Worm (Caenorhabditis elegans) whole organism, early embryonic: ENCODE measurements around the gene slc-9B.2.

Source experiments
- B0310.2 ChIP-seq: sonication (generic microtip); optimal IDR thresholded peaks from 2 replicates; lab custom pipeline; 2016; ENCODE audit warnings: mild to moderate bottlenecking, missing genetic modification characterization, missing compliant biosample characterization
- F13C5.2 ChIP-seq: sonication (generic microtip); optimal IDR thresholded peaks from 2 replicates; lab custom pipeline; 2017; ENCODE audit warnings: mild to moderate bottlenecking, missing genetic modification characterization, inconsistent platforms, missing compliant biosample characterization
- aly-1 ChIP-seq: sonication (generic microtip); optimal IDR thresholded peaks from 2 replicates; lab custom pipeline; 2016; ENCODE audit warnings: missing genetic modification characterization, missing compliant biosample characterization
- ama-1 ChIP-seq: fragments of 150-350 bp; optimal IDR thresholded peaks from 2 replicates; lab custom pipeline; 2014
- ceh-13 ChIP-seq: fragments of 200-800 bp; sonication (Bioruptor generic); optimal IDR thresholded peaks from 2 replicates; lab custom pipeline; 2018; ENCODE audit warnings: mild to moderate bottlenecking, missing genetic modification characterization, missing compliant biosample characterization
- ceh-36 ChIP-seq: sonication (generic microtip); optimal IDR thresholded peaks from 2 replicates; lab custom pipeline; 2016; ENCODE audit warnings: missing genetic modification characterization, inconsistent platforms, missing compliant biosample characterization
- ets-7 ChIP-seq: sonication (generic microtip); optimal IDR thresholded peaks from 2 replicates; lab custom pipeline; 2016; ENCODE audit warnings: missing genotype, missing genetic modification characterization, missing compliant biosample characterization
- flt-1 ChIP-seq: fragments of 200-800 bp; sonication (Bioruptor generic); IDR thresholded peaks from 2 replicates; pipeline ENCODE4 v1.3.6; 2022; ENCODE audit warnings: missing genetic modification characterization, missing compliant biosample characterization
- hmbx-1 ChIP-seq: sonication (generic microtip); optimal IDR thresholded peaks from 2 replicates; lab custom pipeline; 2016; ENCODE audit warnings: mild to moderate bottlenecking, missing genetic modification characterization, missing compliant biosample characterization
- hmg-4 ChIP-seq: fragments of 200-800 bp; sonication (Bioruptor generic); optimal IDR thresholded peaks from 2 replicates; lab custom pipeline; 2018; ENCODE audit warnings: mild to moderate bottlenecking, missing genetic modification characterization, missing compliant biosample characterization
- hnd-1 ChIP-seq: sonication (generic microtip); optimal IDR thresholded peaks from 2 replicates; lab custom pipeline; 2016; ENCODE audit warnings: missing genetic modification characterization, missing compliant biosample characterization
- pes-1 ChIP-seq: fragments of 200-800 bp; sonication (Bioruptor generic); IDR thresholded peaks from 2 replicates; pipeline ENCODE4 v1.3.6; 2022; ENCODE audit warnings: missing genetic modification reagents, missing genetic modification characterization, missing compliant biosample characterization
- scrt-1 ChIP-seq: fragments of 200-800 bp; sonication (Bioruptor generic); IDR thresholded peaks from 2 replicates; pipeline ENCODE4 v1.3.6; 2022; ENCODE audit warnings: missing genetic modification characterization, missing compliant biosample characterization
- sea-1 ChIP-seq: fragments of 200-800 bp; sonication (Bioruptor generic); conservative IDR thresholded peaks from 2 replicates; pipeline ENCODE4 v1.3.6; 2022; ENCODE audit warnings: missing genetic modification characterization, missing compliant biosample characterization
- tbx-11 ChIP-seq: fragments of 200-800 bp; sonication (Bioruptor generic); IDR thresholded peaks from 2 replicates; pipeline ENCODE4 v1.3.6; 2022; ENCODE audit warnings: missing genetic modification characterization, missing compliant biosample characterization
- tbx-37 ChIP-seq: fragments of 200-800 bp; sonication (Bioruptor generic); conservative IDR thresholded peaks from 2 replicates; pipeline ENCODE4 v1.3.6; 2022; ENCODE audit warnings: missing genetic modification reagents, missing genetic modification characterization, missing compliant biosample characterization
- tra-4 ChIP-seq: sonication (generic microtip); optimal IDR thresholded peaks from 2 replicates; lab custom pipeline; 2017; ENCODE audit warnings: missing genetic modification characterization, missing compliant biosample characterization

slc-9B.2 gene

DNA sequence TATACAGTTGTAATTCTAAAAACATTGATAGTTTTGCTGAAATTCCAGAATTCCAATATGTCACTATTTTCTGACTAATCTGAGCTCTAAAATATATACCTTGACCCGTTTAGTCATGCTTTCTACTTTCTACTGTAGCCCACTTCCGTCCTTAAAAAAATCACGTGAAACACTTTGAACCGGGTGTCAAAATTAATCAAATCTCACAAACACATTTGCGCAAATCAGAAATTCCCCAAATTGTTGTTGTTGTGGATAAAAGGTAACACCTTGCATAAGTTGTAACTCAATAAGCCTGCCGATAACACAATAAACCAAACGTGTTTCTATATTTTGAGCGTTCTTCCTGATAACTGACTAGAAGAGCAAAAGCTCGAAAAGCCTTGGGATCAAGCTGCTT, 31.6 kb upstream of the slc-9B.2 start, which contains the start of gene srxa-7:
srxa-7 (plus strand) TSS at position 301 of the 400 bp plus-strand sequence.
- TF ChIP-seq hnd-1 = no peak
- no peak for TF ChIP-seq sea-1 (GFP tag; lab: Robert Waterston, UW)
- TF ChIP-seq flt-1 = no peak
- no peak for TF ChIP-seq F13C5.2 (tag; lab: Kevin White, UChicago)
- TF ChIP-seq tra-4 (tag; lab: Kevin White, UChicago) = no peak
- no peak for TF ChIP-seq tbx-11
- no peak for TF ChIP-seq ceh-13 (GFP tag; lab: Kevin White, UChicago)
- no peak for TF ChIP-seq ama-1 (lab: Kevin White, UChicago)
- TF ChIP-seq aly-1 (tag; lab: Kevin White, UChicago) = no peak
- no peak for TF ChIP-seq pes-1 (GFP tag; lab: Robert Waterston, UW)
- TF ChIP-seq hmbx-1 (tag; lab: Kevin White, UChicago) = no peak
- TF ChIP-seq B0310.2 (tag; lab: Kevin White, UChicago) = no peak
- TF ChIP-seq ets-7 (tag; lab: Kevin White, UChicago) = no peak
- TF ChIP-seq hmg-4 = no peak
- TF ChIP-seq ceh-36 (tag; lab: Kevin White, UChicago) = no peak

DNA sequence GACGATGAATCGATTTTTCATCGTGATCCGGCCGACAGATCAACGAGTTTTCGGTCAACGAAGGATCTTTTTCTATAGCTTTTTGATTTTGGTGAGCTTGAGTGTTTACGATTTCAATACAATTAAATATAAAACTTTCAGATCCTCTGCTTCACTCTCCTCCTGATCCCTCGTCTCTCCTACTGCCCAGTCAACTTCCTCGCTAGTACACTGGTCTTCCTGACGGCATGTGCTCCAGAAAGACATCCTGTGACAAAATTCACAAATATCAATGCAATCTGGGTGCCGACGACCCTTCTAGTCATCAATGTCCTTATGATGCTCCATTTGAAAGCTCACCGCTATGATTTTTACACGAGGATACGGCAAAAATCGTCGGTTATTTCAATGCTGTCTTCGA, 30.5 kb upstream of the slc-9B.2 start:
- TF ChIP-seq hmg-4 (no peak), hnd-1 (no peak), B0310.2 (tag; lab: Kevin White, UChicago) (no peak), scrt-1 (GFP tag; lab: Robert Waterston, UW) (no peak), flt-1 (no peak), tbx-37 (GFP tag; lab: Robert Waterston, UW) (no peak), ceh-13 (GFP tag; lab: Kevin White, UChicago) (no peak), ama-1 (lab: Kevin White, UChicago) (no peak), tra-4 (tag; lab: Kevin White, UChicago) (no peak), pes-1 (GFP tag; lab: Robert Waterston, UW) (no peak), F13C5.2 (tag; lab: Kevin White, UChicago) (no peak), ceh-36 (tag; lab: Kevin White, UChicago) (no peak), ets-7 (tag; lab: Kevin White, UChicago) (no peak), tbx-11 (no peak), sea-1 (GFP tag; lab: Robert Waterston, UW) (no peak), aly-1 (tag; lab: Kevin White, UChicago) (no peak), hmbx-1 (tag; lab: Kevin White, UChicago) (no peak)

DNA sequence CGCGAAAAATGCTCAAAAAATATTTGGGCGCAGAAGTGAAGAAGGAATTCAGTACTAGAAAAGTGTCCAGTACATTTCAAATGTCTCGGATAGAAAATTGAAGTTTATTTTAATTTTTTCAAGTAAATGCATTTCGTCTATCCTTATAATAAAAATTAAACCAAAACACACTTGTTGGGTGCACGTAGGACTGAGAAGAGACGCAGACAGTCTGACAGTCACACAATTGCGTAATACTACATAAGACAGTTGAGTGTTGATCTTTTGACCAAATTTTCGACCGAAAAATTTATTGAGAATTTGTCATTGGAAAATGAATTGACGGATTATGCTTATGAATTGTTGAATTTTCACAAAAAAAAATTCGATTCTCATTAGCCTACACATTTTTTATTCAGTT, 29.3 kb upstream of the slc-9B.2 start, which contains the start of gene oac-7:
oac-7 (plus strand) TSS at position 283 of the 400 bp plus-strand sequence.
- TF ChIP-seq ceh-13 (GFP tag; lab: Kevin White, UChicago) = no peak
- TF ChIP-seq sea-1 (GFP tag; lab: Robert Waterston, UW) = no peak
- TF ChIP-seq aly-1 (tag; lab: Kevin White, UChicago) = no peak
- no peak for TF ChIP-seq scrt-1 (GFP tag; lab: Robert Waterston, UW)
- no peak for TF ChIP-seq hmg-4
- no peak for TF ChIP-seq tbx-37 (GFP tag; lab: Robert Waterston, UW)
- TF ChIP-seq tra-4 (tag; lab: Kevin White, UChicago) = no peak
- TF ChIP-seq F13C5.2 (tag; lab: Kevin White, UChicago) = no peak

DNA sequence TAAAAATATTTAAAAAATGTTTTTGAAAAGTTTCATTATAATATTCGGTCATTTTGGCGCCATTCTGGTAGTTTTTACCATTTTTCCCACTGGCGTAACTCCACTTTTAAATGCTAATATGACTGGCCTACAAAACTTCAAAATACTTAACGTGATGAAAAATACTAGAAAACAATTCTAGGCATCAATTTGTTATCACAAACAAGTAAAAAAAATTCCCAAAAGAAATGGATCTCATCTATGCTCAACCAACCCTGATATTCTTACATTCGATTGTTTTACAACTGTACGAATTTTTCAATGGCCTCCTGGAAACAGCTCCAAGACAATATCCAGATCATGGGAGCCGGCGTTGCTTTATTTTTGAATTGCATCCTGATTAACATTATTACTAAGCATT, 23.8 kb upstream of the slc-9B.2 start, which contains the start of gene str-214:
str-214 (plus strand) TSS at position 301 of the 400 bp plus-strand sequence.
- TF ChIP-seq ama-1 (lab: Kevin White, UChicago) (no peak), F13C5.2 (tag; lab: Kevin White, UChicago) (no peak), flt-1 (no peak), hnd-1 (no peak), B0310.2 (tag; lab: Kevin White, UChicago) (no peak), scrt-1 (GFP tag; lab: Robert Waterston, UW) (no peak), hmg-4 (no peak), sea-1 (GFP tag; lab: Robert Waterston, UW) (no peak), ceh-36 (tag; lab: Kevin White, UChicago) (no peak), hmbx-1 (tag; lab: Kevin White, UChicago) (no peak), tbx-11 (no peak), aly-1 (tag; lab: Kevin White, UChicago) (no peak), tbx-37 (GFP tag; lab: Robert Waterston, UW) (no peak), tra-4 (tag; lab: Kevin White, UChicago) (no peak)

DNA sequence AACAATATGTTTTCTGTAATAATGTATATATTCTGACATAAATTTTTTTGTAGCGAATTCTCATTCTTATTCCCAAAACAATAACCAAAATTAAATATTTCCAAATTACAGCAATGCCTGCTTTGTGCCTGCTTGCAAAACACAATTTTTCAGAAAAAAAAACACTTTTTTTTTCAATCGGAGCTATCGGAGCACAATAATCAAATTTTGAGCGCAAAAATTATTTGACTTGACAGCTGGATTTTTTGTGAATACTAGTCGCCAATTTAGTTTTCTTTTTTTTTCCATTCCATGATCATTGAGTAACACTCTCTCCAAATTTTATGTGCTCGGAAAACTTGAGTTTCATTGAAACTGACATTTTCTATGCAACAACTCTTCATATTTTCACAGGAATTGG, 21.6 kb upstream of the slc-9B.2 start, which contains the start of gene srh-180:
srh-180 (plus strand) TSS at position 301 of the 400 bp plus-strand sequence.
- TF ChIP-seq pes-1 (GFP tag; lab: Robert Waterston, UW) (no peak), ceh-36 (tag; lab: Kevin White, UChicago) (no peak), hmbx-1 (tag; lab: Kevin White, UChicago) (no peak), F13C5.2 (tag; lab: Kevin White, UChicago) (no peak), ceh-13 (GFP tag; lab: Kevin White, UChicago) (no peak), tbx-37 (GFP tag; lab: Robert Waterston, UW) (no peak), ama-1 (lab: Kevin White, UChicago) (no peak), tra-4 (tag; lab: Kevin White, UChicago) (no peak)

DNA sequence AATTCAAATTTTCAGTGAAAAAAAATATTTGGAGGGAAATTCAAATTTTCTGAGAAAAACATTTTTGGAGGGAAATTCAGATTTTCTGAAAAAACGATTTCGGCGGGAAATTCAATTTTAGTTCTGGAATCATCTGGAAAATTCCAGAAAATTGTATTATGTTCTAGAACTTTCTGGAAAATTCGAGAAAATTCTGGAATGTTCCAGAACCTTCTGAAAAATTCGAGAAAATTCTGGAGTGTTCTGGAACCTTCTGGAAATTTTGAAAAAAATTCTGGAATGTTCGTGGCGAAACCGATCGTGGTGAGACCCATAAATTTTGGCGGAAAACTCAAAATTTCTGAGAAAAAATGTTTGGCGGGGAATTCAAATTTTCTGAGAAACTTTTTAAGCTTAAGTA, 16.7 kb upstream of the slc-9B.2 start:
- no peak for TF ChIP-seq aly-1 (tag; lab: Kevin White, UChicago)
- no peak for TF ChIP-seq tra-4 (tag; lab: Kevin White, UChicago)
- no peak for TF ChIP-seq flt-1
- TF ChIP-seq hmbx-1 (tag; lab: Kevin White, UChicago) = no peak
- TF ChIP-seq tbx-11 = no peak
- no peak for TF ChIP-seq ceh-36 (tag; lab: Kevin White, UChicago)
- TF ChIP-seq hmg-4 = no peak
- TF ChIP-seq ets-7 (tag; lab: Kevin White, UChicago) = no peak
- no peak for TF ChIP-seq hnd-1
- no peak for TF ChIP-seq scrt-1 (GFP tag; lab: Robert Waterston, UW)
- no peak for TF ChIP-seq ceh-13 (GFP tag; lab: Kevin White, UChicago)
- TF ChIP-seq F13C5.2 (tag; lab: Kevin White, UChicago) = no peak
- TF ChIP-seq pes-1 (GFP tag; lab: Robert Waterston, UW) = no peak
- no peak for TF ChIP-seq B0310.2 (tag; lab: Kevin White, UChicago)
- no peak for TF ChIP-seq ama-1 (lab: Kevin White, UChicago)

DNA sequence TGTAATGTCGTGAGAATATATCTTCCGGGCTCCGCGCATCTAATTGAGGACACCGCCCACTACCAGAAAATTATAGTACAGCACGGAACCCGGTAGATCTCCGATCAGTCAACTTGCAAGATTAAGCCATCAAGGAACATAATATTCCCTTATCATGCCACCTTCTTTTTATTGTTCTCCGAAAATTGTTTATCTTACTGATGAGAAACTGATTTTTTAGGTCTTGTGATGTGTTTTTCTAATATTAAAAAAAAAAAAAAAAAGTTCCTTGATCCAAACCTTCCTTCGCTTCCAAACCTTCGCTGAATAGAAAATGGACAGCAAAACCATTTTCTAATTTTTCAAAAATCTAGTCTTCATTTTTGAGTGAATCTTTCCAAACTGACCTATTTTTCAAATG, 10.0 kb upstream of the slc-9B.2 start, which contains the start of gene F57G8.7:
F57G8.7 (plus strand) TSS at position 301 of the 400 bp plus-strand sequence.
- TF ChIP-seq sea-1 (GFP tag; lab: Robert Waterston, UW) (no peak), F13C5.2 (tag; lab: Kevin White, UChicago) (no peak), flt-1 (no peak)
